Fruit fly (Drosophila melanogaster) whole organism, embryonic: Measurements from ENCODE around the gene dpr2.

Experiments used
- CG11456 ChIP-seq: fragments of 200-800 bp; sonication (Bioruptor generic); IDR thresholded peaks from 3 replicates; pipeline ENCODE4 v1.3.6; 2022; ENCODE audit warnings: missing biosample characterization, missing genetic modification characterization
- CG13123 ChIP-seq: fragments of 200-800 bp; sonication (Bioruptor generic); optimal IDR thresholded peaks from 2 replicates; lab custom pipeline; 2016; ENCODE audit warnings: missing biosample characterization, missing genetic modification characterization
- CG14710 ChIP-seq: fragments of 200-800 bp; sonication (Bioruptor generic); optimal IDR thresholded peaks from 3 replicates; lab custom pipeline; 2019; ENCODE audit warnings: missing biosample characterization, mild to moderate bottlenecking, missing genetic modification characterization, moderate library complexity
- CG15514 ChIP-seq: fragments of 200-800 bp; sonication (Bioruptor generic); optimal IDR thresholded peaks from 3 replicates; lab custom pipeline; 2017; ENCODE audit warnings: missing biosample characterization, missing genetic modification characterization, mild to moderate bottlenecking, moderate library complexity, missing genetic modification reagents
- CG15696 ChIP-seq: fragments of 200-800 bp; sonication (Bioruptor generic); optimal IDR thresholded peaks from 2 replicates; lab custom pipeline; 2019; ENCODE audit warnings: missing biosample characterization, mild to moderate bottlenecking, missing genetic modification characterization, moderate library complexity
- CG17359 ChIP-seq: fragments of 200-800 bp; sonication (Bioruptor generic); optimal IDR thresholded peaks from 3 replicates; lab custom pipeline; 2018; ENCODE audit warnings: missing biosample characterization, mild to moderate bottlenecking, missing genetic modification characterization, moderate library complexity
- CG17612 ChIP-seq: fragments of 200-800 bp; sonication (Bioruptor generic); IDR thresholded peaks from 2 replicates; pipeline ENCODE4 v1.3.6; 2022; ENCODE audit warnings: missing biosample characterization, missing genetic modification characterization
- CG18599 ChIP-seq: fragments of 200-800 bp; sonication (Bioruptor generic); optimal IDR thresholded peaks from 3 replicates; lab custom pipeline; 2017; ENCODE audit warnings: missing biosample characterization, missing genetic modification characterization, mild to moderate bottlenecking, moderate library complexity, missing genetic modification reagents
- CG2199 ChIP-seq: fragments of 200-800 bp; sonication (Bioruptor generic); IDR thresholded peaks from 3 replicates; pipeline ENCODE4 v1.3.6; 2022; ENCODE audit warnings: missing biosample characterization, missing genetic modification characterization
- CG30020 ChIP-seq: fragments of 200-800 bp; optimal IDR thresholded peaks from 2 replicates; lab custom pipeline; 2019; ENCODE audit warnings: missing biosample characterization, mild to moderate bottlenecking, missing genetic modification characterization, moderate library complexity
- CG30403 ChIP-seq: fragments of 200-800 bp; sonication (Bioruptor generic); optimal IDR thresholded peaks from 3 replicates; lab custom pipeline; 2016; ENCODE audit warnings: missing biosample characterization, missing genetic modification characterization
- CG5953 ChIP-seq: fragments of 200-800 bp; sonication (Bioruptor generic); IDR thresholded peaks from 2 replicates; pipeline ENCODE4 v1.3.6; 2022; ENCODE audit warnings: missing biosample characterization, missing genetic modification characterization
- CG8290 ChIP-seq, 3 experiments: fragments of 200-800 bp; sonication (Bioruptor generic); optimal IDR thresholded peaks; 2 replicates each; lab custom pipeline; 2016 to 2019; ENCODE audit warnings: missing biosample characterization in 3 of 3, missing genetic modification characterization in 3 of 3, mild to moderate bottlenecking in 2 of 3, moderate library complexity in 1 of 3
- CG8944 ChIP-seq: fragments of 200-800 bp; sonication (Bioruptor generic); optimal IDR thresholded peaks from 3 replicates; lab custom pipeline; 2016; ENCODE audit warnings: missing biosample characterization, missing genetic modification characterization
- CG9876 ChIP-seq: fragments of 200-800 bp; sonication (Bioruptor generic); optimal IDR thresholded peaks from 2 replicates; lab custom pipeline; 2016; ENCODE audit warnings: missing biosample characterization, missing genetic modification characterization
- CTCF ChIP-seq: fragments of 200-800 bp; sonication (Bioruptor generic); optimal IDR thresholded peaks from 2 replicates; lab custom pipeline; 2017; ENCODE audit warnings: missing biosample characterization, mild to moderate bottlenecking, missing genetic modification characterization, moderate library complexity
- Dbx ChIP-seq: fragments of 200-800 bp; sonication (Bioruptor generic); IDR thresholded peaks from 3 replicates; pipeline ENCODE4 v1.3.6; 2022; ENCODE audit warnings: missing biosample characterization, missing genetic modification characterization
- HLHmδ ChIP-seq: fragments of 200-800 bp; sonication (Bioruptor generic); optimal IDR thresholded peaks from 2 replicates; lab custom pipeline; 2018; ENCODE audit warnings: missing biosample characterization, mild to moderate bottlenecking, missing genetic modification characterization, moderate library complexity
- Hsf ChIP-seq: fragments of 200-800 bp; sonication (Bioruptor generic); optimal IDR thresholded peaks from 3 replicates; lab custom pipeline; 2016; ENCODE audit warnings: missing biosample characterization, missing genetic modification characterization
- Lhr ChIP-seq: fragments of 200-800 bp; sonication (Bioruptor generic); optimal IDR thresholded peaks from 3 replicates; lab custom pipeline; 2017; ENCODE audit warnings: mild to moderate bottlenecking, missing biosample characterization, missing genetic modification reagents, missing genetic modification characterization
- NfI ChIP-seq: fragments of 200-800 bp; sonication (Bioruptor generic); optimal IDR thresholded peaks from 3 replicates; lab custom pipeline; 2018; ENCODE audit warnings: missing biosample characterization, mild to moderate bottlenecking, missing genetic modification characterization, moderate library complexity
- Optix ChIP-seq: fragments of 200-800 bp; sonication (Bioruptor generic); IDR thresholded peaks from 3 replicates; pipeline ENCODE4 v1.3.6; 2022; ENCODE audit warnings: missing biosample characterization, missing genetic modification characterization
- Six4 ChIP-seq: fragments of 200-800 bp; sonication (Bioruptor generic); optimal IDR thresholded peaks from 2 replicates; lab custom pipeline; 2016; ENCODE audit warnings: missing biosample characterization, missing genetic modification characterization
- Ssrp ChIP-seq: fragments of 200-800 bp; sonication (Bioruptor generic); optimal IDR thresholded peaks from 2 replicates; lab custom pipeline; 2018; ENCODE audit warnings: missing biosample characterization, mild to moderate bottlenecking, missing genetic modification characterization, moderate library complexity
- Usf ChIP-seq: fragments of 200-800 bp; sonication (Bioruptor generic); optimal IDR thresholded peaks from 2 replicates; lab custom pipeline; 2017; ENCODE audit warnings: missing genotype, missing biosample characterization, missing genetic modification characterization
- Xrp1 ChIP-seq: fragments of 200-800 bp; sonication (Bioruptor generic); IDR thresholded peaks from 2 replicates; pipeline ENCODE4 v1.3.6; 2022; ENCODE audit warnings: missing biosample characterization, missing genetic modification characterization
- bsh ChIP-seq, 2 experiments: fragments of 200-800 bp; sonication (Bioruptor generic); optimal IDR thresholded peaks; 2 replicates each; lab custom pipeline; 2017 to 2018; ENCODE audit warnings: mild to moderate bottlenecking in 2 of 2, missing biosample characterization in 2 of 2, missing genetic modification characterization in 2 of 2, moderate library complexity in 1 of 2
- dati ChIP-seq: fragments of 200-800 bp; sonication (Bioruptor generic); IDR thresholded peaks from 2 replicates; pipeline ENCODE4 v1.3.6; 2022; ENCODE audit warnings: missing biosample characterization, missing genetic modification characterization
- exex ChIP-seq: fragments of 200-800 bp; sonication (Bioruptor generic); optimal IDR thresholded peaks from 4 replicates; lab custom pipeline; 2018; ENCODE audit warnings: missing biosample characterization, mild to moderate bottlenecking, missing genetic modification characterization, moderate library complexity
- mirr ChIP-seq: fragments of 200-800 bp; sonication (Bioruptor generic); optimal IDR thresholded peaks from 3 replicates; lab custom pipeline; 2018; ENCODE audit warnings: missing biosample characterization, mild to moderate bottlenecking, missing genetic modification characterization
- nom ChIP-seq: fragments of 200-800 bp; sonication (Bioruptor generic); optimal IDR thresholded peaks from 2 replicates; lab custom pipeline; 2017; ENCODE audit warnings: missing biosample characterization, missing genetic modification characterization, mild to moderate bottlenecking, moderate library complexity, missing genetic modification reagents
- pnt ChIP-seq: fragments of 200-800 bp; sonication (Bioruptor generic); optimal IDR thresholded peaks from 3 replicates; lab custom pipeline; 2016; ENCODE audit warnings: missing biosample characterization, missing genetic modification characterization
- prd ChIP-seq, 3 experiments: fragments of >200 bp in 2 of 3; fragments of 200-800 bp in 1 of 3; sonication (Bioruptor generic) in 1 of 3; optimal IDR thresholded peaks in 2 of 3; IDR thresholded peaks in 1 of 3; 2 replicates in 2 of 3; 3 replicates in 1 of 3; pipeline versions ENCODE4 v1.3.6 to Lab custom; 2017 to 2022; ENCODE audit warnings: missing biosample characterization in 1 of 3, missing genetic modification characterization in 1 of 3
- pum ChIP-seq: fragments of 200-800 bp; sonication (Bioruptor generic); optimal IDR thresholded peaks from 2 replicates; lab custom pipeline; 2016; ENCODE audit warnings: missing biosample characterization, missing genetic modification characterization
- scrt ChIP-seq: fragments of 200-800 bp; sonication (Bioruptor generic); optimal IDR thresholded peaks from 2 replicates; lab custom pipeline; 2018; ENCODE audit warnings: missing biosample characterization, mild to moderate bottlenecking, missing genetic modification characterization, moderate library complexity
- sr ChIP-seq: fragments of 200-800 bp; sonication (Bioruptor generic); IDR thresholded peaks from 3 replicates; pipeline ENCODE4 v1.3.6; 2022; ENCODE audit warnings: missing biosample characterization, missing genetic modification characterization
- sug ChIP-seq: fragments of 200-800 bp; optimal IDR thresholded peaks from 2 replicates; lab custom pipeline; 2019; ENCODE audit warnings: missing biosample characterization, mild to moderate bottlenecking, missing genetic modification characterization, moderate library complexity

dpr2 gene

dm6 chr2L:10964493-10964892 lies 540 bp upstream of the dpr2 start (continued):
- peak; percentile 59 for TF ChIP-seq Lhr (GFP tag; lab: Kevin White, UChicago)
- no peak for TF ChIP-seq CG30403 (GFP tag; lab: Kevin White, UChicago)
- no peak for TF ChIP-seq HLHmδ (GFP tag; lab: Kevin White, UChicago)
- peak; percentile 62 for TF ChIP-seq CG14710
- peak; percentile 62; the same call in 1 of the 3 replicates for TF ChIP-seq CG2199 (GFP tag; lab: Robert Waterston, UW)
- peak; percentile 9 for TF ChIP-seq sug (tag; lab: Kevin White, UChicago)
- peak; percentile 36 for TF ChIP-seq NfI (GFP tag; lab: Kevin White, UChicago)
- TF ChIP-seq scrt (GFP tag; lab: Kevin White, UChicago) = peak; percentile 75
- no peak for TF ChIP-seq CG18599
- peak; percentile 8; the same call in 1 of the 2 replicates for TF ChIP-seq Xrp1 (GFP tag; lab: Robert Waterston, UW)
- peak; percentile 14 for TF ChIP-seq CG15696
- TF ChIP-seq CTCF (GFP tag; lab: Kevin White, UChicago) = peak; percentile 75
- TF ChIP-seq Ssrp (tag; lab: Kevin White, UChicago) = peak; percentile 1
- TF ChIP-seq dati (GFP tag; lab: Robert Waterston, UW) = no peak
- no peak for TF ChIP-seq prd (optimal IDR thresholded peaks at IDR 0.05; lab: Kevin White, UChicago)
- no peak for TF ChIP-seq prd (GFP tag; IDR thresholded peaks at IDR 0.05; lab: Robert Waterston, UW)
- TF ChIP-seq Six4 = no peak
- no peak for TF ChIP-seq bsh (GFP tag; optimal IDR thresholded peaks at IDR 0.05; lab: Kevin White, UChicago)
- no peak for TF ChIP-seq CG15514
- TF ChIP-seq CG8944 (GFP tag; lab: Kevin White, UChicago) = no peak
- no peak for TF ChIP-seq exex (tag; lab: Kevin White, UChicago)
- no peak for TF ChIP-seq Dbx
- TF ChIP-seq Hsf (GFP tag; lab: Kevin White, UChicago) = peak; percentile 4
- no peak for TF ChIP-seq CG17612 (GFP tag; lab: Robert Waterston, UW)
- TF ChIP-seq pnt (GFP tag; lab: Kevin White, UChicago) = no peak
- TF ChIP-seq CG9876 (GFP tag; lab: Kevin White, UChicago) = no peak
- TF ChIP-seq CG11456 (GFP tag; lab: Robert Waterston, UW) = no peak
- TF ChIP-seq pum = no peak
- no peak for TF ChIP-seq nom (GFP tag; lab: Kevin White, UChicago)
- no peak for TF ChIP-seq CG30020 (tag; lab: Kevin White, UChicago)
- TF ChIP-seq CG17359 (tag; lab: Kevin White, UChicago) = peak; percentile 6
- peak; percentile 68 for TF ChIP-seq CG8290 (GFP tag; optimal IDR thresholded peaks at IDR 0.05; lab: Kevin White, UChicago)
- peak; percentile 64 to 83 for TF ChIP-seq CG8290 (tag; optimal IDR thresholded peaks at IDR 0.05; lab: Kevin White, UChicago)
- no peak for TF ChIP-seq Optix (GFP tag; lab: Robert Waterston, UW)
- no peak for TF ChIP-seq CG5953 (GFP tag; lab: Robert Waterston, UW)

- no peak for TF ChIP-seq pnt (GFP tag; lab: Kevin White, UChicago)
- no peak for TF ChIP-seq sr (GFP tag; lab: Robert Waterston, UW)
- TF ChIP-seq Usf (GFP tag; lab: Kevin White, UChicago) = no peak
- TF ChIP-seq CTCF (GFP tag; lab: Kevin White, UChicago) = peak; percentile 80
- TF ChIP-seq CG13123 = no peak
Measured at dm6 chr2L:10940196-10940595, 23.8 kb downstream of the dpr2 start.

dm6 chr2L:10936362-10936761 lies 27.6 kb downstream of the dpr2 start, which contains the start of gene CG14072:
Gene CG14072 (plus strand): TSS chr2L:10936662.
- TF ChIP-seq mirr (GFP tag; lab: Kevin White, UChicago) (no peak), CG13123 (no peak)
